Worm (Caenorhabditis elegans) whole organism, midembryonic: ENCODE data around the gene C01F1.6.

Experiments
- T22C8.4 ChIP-seq: fragments of 200-800 bp; sonication (Bioruptor generic); IDR thresholded peaks from 2 replicates; pipeline ENCODE4 v1.3.6; 2022; ENCODE audit warnings: missing genetic modification characterization, missing compliant biosample characterization
- cog-1 ChIP-seq: sonication (generic microtip); optimal IDR thresholded peaks from 2 replicates; lab custom pipeline; 2016; ENCODE audit warnings: missing genetic modification characterization, missing compliant biosample characterization
- flt-1 ChIP-seq: fragments of 200-800 bp; sonication (Bioruptor generic); IDR thresholded peaks from 2 replicates; pipeline ENCODE4 v1.3.6; 2022; ENCODE audit warnings: missing genetic modification characterization, missing compliant biosample characterization
- klf-2 ChIP-seq: fragments of 200-800 bp; sonication (Bioruptor generic); conservative IDR thresholded peaks from 2 replicates; pipeline ENCODE4 v1.3.6; 2022; ENCODE audit warnings: missing genetic modification reagents, missing genetic modification characterization, missing compliant biosample characterization
- med-1 ChIP-seq: sonication (generic microtip); optimal IDR thresholded peaks from 2 replicates; lab custom pipeline; 2017; ENCODE audit warnings: missing genetic modification characterization, mild to moderate bottlenecking, missing compliant biosample characterization, antibody characterized with exemption, missing genetic modification reagents; ENCODE audit not compliant: insufficient read depth
- ref-1 ChIP-seq: fragments of 200-800 bp; sonication (Bioruptor generic); conservative IDR thresholded peaks from 2 replicates; pipeline ENCODE4 v1.3.6; 2022; ENCODE audit warnings: missing genetic modification reagents, missing genetic modification characterization, missing compliant biosample characterization
- tab-1 ChIP-seq: fragments of 200-800 bp; sonication (Bioruptor generic); IDR thresholded peaks from 2 replicates; pipeline ENCODE4 v1.3.6; 2022; ENCODE audit warnings: missing genetic modification characterization, missing compliant biosample characterization
- ztf-29 ChIP-seq: fragments of 200-800 bp; sonication (Bioruptor generic); IDR thresholded peaks from 2 replicates; pipeline ENCODE4 v1.3.6; 2022; ENCODE audit warnings: missing genetic modification reagents, missing genetic modification characterization, missing compliant biosample characterization

DNA sequence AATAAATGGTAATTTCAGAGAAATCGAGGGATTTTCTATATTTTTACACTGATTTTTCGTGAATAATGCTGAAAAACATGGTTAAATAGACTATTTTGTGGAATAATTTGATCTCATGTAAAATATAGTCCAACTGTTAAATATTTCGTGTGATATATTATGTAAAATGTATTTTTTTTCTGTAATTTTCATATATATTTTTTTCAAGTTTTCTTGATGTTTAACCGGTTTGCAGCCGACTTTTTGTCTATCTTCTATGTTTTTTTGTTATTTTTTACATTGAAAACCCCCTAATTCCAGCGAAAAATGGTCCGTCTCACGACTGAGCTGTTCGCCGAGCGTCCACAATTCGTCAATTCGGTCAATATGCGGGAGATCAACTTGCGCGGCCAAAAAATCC lies 36.0 kb upstream of the C01F1.6 start, which contains the start of gene mog-2:
- TF ChIP-seq flt-1 (GFP tag; lab: Robert Waterston, UW) (no peak), cog-1 (no peak), tab-1 (GFP tag; lab: Robert Waterston, UW) (no peak), T22C8.4 (GFP tag; lab: Robert Waterston, UW) (no peak), klf-2 (GFP tag; lab: Robert Waterston, UW) (no peak), ztf-29 (GFP tag; lab: Robert Waterston, UW) (no peak), med-1 (GFP tag; lab: Kevin White, UChicago) (no peak), ref-1 (GFP tag; lab: Robert Waterston, UW) (no peak)
